Worm (Caenorhabditis elegans) whole organism, midembryonic: Measurements from ENCODE around the gene rol-3.

Source experiments
- flt-1 ChIP-seq: fragments of 200-800 bp; sonication (Bioruptor generic); IDR thresholded peaks from 2 replicates; pipeline ENCODE4 v1.3.6; 2022; ENCODE audit warnings: missing genetic modification characterization, missing compliant biosample characterization
- klf-2 ChIP-seq: fragments of 200-800 bp; sonication (Bioruptor generic); conservative IDR thresholded peaks from 2 replicates; pipeline ENCODE4 v1.3.6; 2022; ENCODE audit warnings: missing genetic modification reagents, missing genetic modification characterization, missing compliant biosample characterization
- med-1 ChIP-seq: sonication (generic microtip); optimal IDR thresholded peaks from 2 replicates; lab custom pipeline; 2017; ENCODE audit warnings: missing genetic modification characterization, mild to moderate bottlenecking, missing compliant biosample characterization, antibody characterized with exemption, missing genetic modification reagents; ENCODE audit not compliant: insufficient read depth
- ref-1 ChIP-seq: fragments of 200-800 bp; sonication (Bioruptor generic); conservative IDR thresholded peaks from 2 replicates; pipeline ENCODE4 v1.3.6; 2022; ENCODE audit warnings: missing genetic modification reagents, missing genetic modification characterization, missing compliant biosample characterization
- ztf-23 ChIP-seq: fragments of 200-800 bp; sonication (Bioruptor generic); IDR thresholded peaks from 2 replicates; pipeline ENCODE4 v1.3.6; 2022; ENCODE audit warnings: missing genetic modification reagents, missing genetic modification characterization, missing compliant biosample characterization
- ztf-29 ChIP-seq: fragments of 200-800 bp; sonication (Bioruptor generic); IDR thresholded peaks from 2 replicates; pipeline ENCODE4 v1.3.6; 2022; ENCODE audit warnings: missing genetic modification reagents, missing genetic modification characterization, missing compliant biosample characterization

DNA sequence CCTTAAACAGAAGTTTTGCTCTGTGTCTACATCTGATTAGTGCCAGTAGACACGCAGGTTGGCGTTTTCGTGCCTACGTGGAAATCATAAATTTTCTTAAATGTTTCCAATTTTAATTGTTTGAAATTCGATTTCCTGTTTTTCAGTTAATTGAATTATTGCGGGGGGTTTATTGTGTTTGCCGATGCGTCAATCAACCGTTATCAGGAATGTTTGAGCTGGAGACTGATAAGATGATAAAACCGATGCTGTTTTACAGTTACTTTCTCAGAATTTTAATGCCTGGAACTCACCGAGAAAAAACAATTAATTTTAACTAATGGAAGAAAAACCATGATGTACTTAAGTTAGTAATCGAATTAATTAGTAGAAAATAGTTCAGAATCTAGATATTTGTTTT lies 21.1 kb downstream of the rol-3 start:
- TF ChIP-seq klf-2 (GFP tag; lab: Robert Waterston, UW) = no peak
- no peak for TF ChIP-seq med-1 (GFP tag; lab: Kevin White, UChicago)
- TF ChIP-seq ztf-23 (GFP tag; lab: Robert Waterston, UW) = no peak
- TF ChIP-seq flt-1 (GFP tag; lab: Robert Waterston, UW) = no peak
- no peak for TF ChIP-seq ref-1
- no peak for TF ChIP-seq ztf-29
